Worm (Caenorhabditis elegans): ENCODE data around the gene ace-3.
A peak's percentile ranks its signal among the peaks of the same experiment; 100 is the strongest.

DNA sequence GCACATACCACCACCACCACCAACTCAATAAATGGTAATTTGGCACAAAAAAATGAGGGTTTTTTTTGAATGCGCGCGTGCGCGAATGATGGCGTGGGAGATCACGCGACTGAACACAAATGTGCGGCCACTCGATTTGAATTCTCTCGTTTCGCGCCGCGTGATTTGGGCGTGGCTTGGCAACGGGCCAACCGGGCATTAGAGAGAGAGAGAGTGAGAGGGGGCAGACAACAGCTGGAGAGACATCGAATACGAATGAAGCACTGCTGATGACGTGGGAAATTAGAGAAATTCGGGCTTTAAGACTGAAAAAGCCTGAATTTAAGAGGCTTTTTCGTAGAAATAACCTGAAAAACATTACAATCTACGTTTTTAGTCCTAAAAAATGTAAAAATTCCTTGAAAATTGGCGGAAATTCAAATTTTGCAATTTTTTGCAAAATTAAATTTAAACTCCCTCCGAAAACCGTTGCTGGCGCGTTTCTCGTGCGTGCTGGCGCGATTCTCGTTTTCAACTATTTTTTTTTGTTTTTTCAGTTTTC, 46.0 kb downstream of the ace-3 start:
- TF ChIP-seq efl-3 (GFP tag; optimal IDR thresholded peaks at IDR 0.05) (peak; percentile 60), grh-1 (GFP tag; IDR thresholded peaks at IDR 0.05) (peak; percentile 71)
